Fruit fly (Drosophila melanogaster) Kc167 (cell line): Measurements from ENCODE around the gene Wdr24.

ENCODE experiments used
- Myc ChIP-seq: fragments of >200 bp; optimal IDR thresholded peaks from 2 replicates; lab custom pipeline; 2017; ENCODE audit warnings: missing external identifiers
- Sin3A ChIP-seq: fragments of >200 bp; optimal IDR thresholded peaks from 2 replicates; lab custom pipeline; 2018; ENCODE audit warnings: missing external identifiers
- h ChIP-seq: fragments of >200 bp; optimal IDR thresholded peaks from 3 replicates; lab custom pipeline; 2018; ENCODE audit warnings: missing external identifiers
- psq ChIP-seq: fragments of >200 bp; optimal IDR thresholded peaks from 2 replicates; lab custom pipeline; 2017; ENCODE audit warnings: missing external identifiers
- ttk ChIP-seq: sonication (Bioruptor generic); optimal IDR thresholded peaks from 2 replicates; lab custom pipeline; 2017; ENCODE audit warnings: missing external identifiers

dm6 chr3R:29763154-29763553 is 18.3 kb upstream of the Wdr24 start:
- TF ChIP-seq ttk (lab: Kevin White, UChicago) (no peak), Myc (lab: Kevin White, UChicago) (no peak), Sin3A (no peak), h (lab: Kevin White, UChicago) (no peak), psq (lab: Kevin White, UChicago) (no peak)
